Worm (Caenorhabditis elegans) whole organism, L4/young adult: ENCODE data around the gene phyh-1.
"Not testable (repeated sequence)": the region's sequence is repeated elsewhere in the genome, so short reads cannot be mapped to it uniquely, and the experiment has no call there.

Experiments used
- dao-5 ChIP-seq: sonication (generic microtip); optimal IDR thresholded peaks from 2 replicates; lab custom pipeline; 2016; ENCODE audit warnings: missing genotype, missing genetic modification characterization, moderate library complexity, missing compliant biosample characterization
- him-1 ChIP-seq: sonication (generic microtip); optimal IDR thresholded peaks from 2 replicates; lab custom pipeline; 2016; ENCODE audit warnings: missing genotype, missing genetic modification reagents, missing genetic modification characterization, missing compliant biosample characterization

DNA sequence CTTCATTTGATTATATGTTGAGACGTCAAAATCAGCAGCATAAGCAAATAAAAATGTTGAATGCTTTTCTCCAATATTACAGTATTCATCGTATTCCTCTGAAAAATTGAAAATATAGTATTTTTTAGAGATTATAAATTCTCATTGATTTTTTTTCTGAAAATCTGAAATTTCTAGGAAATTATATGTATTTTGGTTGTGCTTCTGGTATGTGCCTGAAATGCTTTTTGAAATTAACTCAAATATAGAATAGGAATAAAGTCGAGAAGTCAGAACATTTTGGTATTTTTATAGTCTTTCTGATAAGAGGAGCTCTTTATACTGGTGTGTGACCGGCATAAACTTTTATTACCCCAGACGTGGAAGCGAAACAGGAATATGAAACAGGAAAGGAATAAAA is 48.0 kb upstream of the phyh-1 start, which contains the start of gene T28F3.8:
- not testable (repeated sequence) for TF ChIP-seq him-1; dao-5 (tag; lab: Kevin White, UChicago)
